Worm (Caenorhabditis elegans): ENCODE measurements around the gene Y56A3A.31.

Gene Y56A3A.31

ce11 chrIII:12020074-12020602, 45.9 kb downstream of the Y56A3A.31 start, which contains the start of gene brp-1 (continued):
- TF ChIP-seq dpl-1 (GFP tag; optimal IDR thresholded peaks at IDR 0.05) (peak in 1 of 3 experiments; percentile 14), zip-4 (GFP tag; optimal IDR thresholded peaks at IDR 0.05) (no peak), aly-2 (tag; optimal IDR thresholded peaks at IDR 0.05) (no peak), nhr-28 (tag; optimal IDR thresholded peaks at IDR 0.05) (no peak), ces-1 (GFP tag; optimal IDR thresholded peaks at IDR 0.05) (no peak), mdl-1 (tag; optimal IDR thresholded peaks at IDR 0.05) (peak in 1 of 2 experiments; percentile 27), blmp-1 (tag; optimal IDR thresholded peaks at IDR 0.05) (peak; percentile 69), lin-13 (GFP tag; optimal IDR thresholded peaks at IDR 0.05) (no peak), isw-1 (GFP tag; IDR thresholded peaks at IDR 0.05) (no peak), nhr-76 (tag; optimal IDR thresholded peaks at IDR 0.05) (no peak), snu-23 (GFP tag; optimal IDR thresholded peaks at IDR 0.05) (peak; percentile 42), nhr-85 (tag) (peak; percentile 91), pax-3 (tag; optimal IDR thresholded peaks at IDR 0.05) (no peak), C34B4.2 (tag; optimal IDR thresholded peaks at IDR 0.05) (no peak), F16B12.6 (tag; optimal IDR thresholded peaks at IDR 0.05) (no peak), ceh-63 (GFP tag; optimal IDR thresholded peaks at IDR 0.05) (no peak), C16A3.4 (tag; optimal IDR thresholded peaks at IDR 0.05) (no peak), nhr-71 (tag; optimal IDR thresholded peaks at IDR 0.05) (peak; percentile 20), lir-3 (tag; optimal IDR thresholded peaks at IDR 0.05; ENCODE audit: poor library complexity) (no peak)

- TF ChIP-seq skn-1 (tag; optimal IDR thresholded peaks at IDR 0.05) (no peak), nhr-85 (tag) (peak; percentile 5), nhr-47 (tag; optimal IDR thresholded peaks at IDR 0.05) (peak; percentile 1)
These were observed 48.0 kb downstream of the Y56A3A.31 start for ce11 chrIII:12022281-12022680.

DNA sequence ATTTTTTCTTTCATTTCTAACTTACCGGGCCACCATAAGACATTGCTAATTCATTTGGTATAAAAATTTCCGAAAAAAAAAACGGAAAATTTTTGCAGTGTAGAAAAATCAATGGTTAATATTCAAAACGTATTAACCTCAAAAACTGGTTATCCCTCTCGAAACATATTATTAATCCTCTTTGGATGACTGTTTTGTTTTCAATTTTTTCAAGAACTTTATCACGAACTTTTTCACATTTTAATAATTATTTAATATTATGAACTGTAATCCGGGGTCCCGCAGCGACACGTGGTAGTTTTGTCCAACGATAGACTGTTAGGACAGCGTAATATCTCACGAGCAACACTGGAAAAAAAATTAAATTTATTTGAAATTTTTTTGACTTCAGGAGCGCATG, 54.5 kb downstream of the Y56A3A.31 start, which contains the start of gene Y79H2A.12:
Y79H2A.12 (minus strand) TSS at position 101 of the 400 bp plus-strand sequence.
- TF ChIP-seq zag-1 (tag; optimal IDR thresholded peaks at IDR 0.05) (no peak), nhr-12 (tag; optimal IDR thresholded peaks at IDR 0.05) (no peak), ztf-11 (tag; optimal IDR thresholded peaks at IDR 0.05) (no peak), lin-13 (GFP tag; optimal IDR thresholded peaks at IDR 0.05) (no peak), hlh-4 (tag; optimal IDR thresholded peaks at IDR 0.05) (no peak), ets-5 (GFP tag; IDR thresholded peaks at IDR 0.05) (no peak), fos-1 (tag; optimal IDR thresholded peaks at IDR 0.05) (no peak), mdl-1 (tag; optimal IDR thresholded peaks at IDR 0.05) (no peak), unc-130 (tag; optimal IDR thresholded peaks at IDR 0.05) (no peak), xbp-1 (tag; optimal IDR thresholded peaks at IDR 0.05) (no peak), fkh-10 (GFP tag; optimal IDR thresholded peaks at IDR 0.05) (no peak), F16B12.6 (tag; optimal IDR thresholded peaks at IDR 0.05) (no peak), rnt-1 (tag; optimal IDR thresholded peaks at IDR 0.05) (no peak), sup-37 (GFP tag; optimal IDR thresholded peaks at IDR 0.05) (no peak), efl-1 (optimal IDR thresholded peaks at IDR 0.05) (no peak), efl-1 (GFP tag; optimal IDR thresholded peaks at IDR 0.05 in 1 of 2) (no peak), ztf-4 (tag; optimal IDR thresholded peaks at IDR 0.05) (no peak), swsn-7 (tag; optimal IDR thresholded peaks at IDR 0.05) (no peak), C34B4.2 (tag; optimal IDR thresholded peaks at IDR 0.05) (no peak), aly-2 (tag; optimal IDR thresholded peaks at IDR 0.05) (no peak)

DNA sequence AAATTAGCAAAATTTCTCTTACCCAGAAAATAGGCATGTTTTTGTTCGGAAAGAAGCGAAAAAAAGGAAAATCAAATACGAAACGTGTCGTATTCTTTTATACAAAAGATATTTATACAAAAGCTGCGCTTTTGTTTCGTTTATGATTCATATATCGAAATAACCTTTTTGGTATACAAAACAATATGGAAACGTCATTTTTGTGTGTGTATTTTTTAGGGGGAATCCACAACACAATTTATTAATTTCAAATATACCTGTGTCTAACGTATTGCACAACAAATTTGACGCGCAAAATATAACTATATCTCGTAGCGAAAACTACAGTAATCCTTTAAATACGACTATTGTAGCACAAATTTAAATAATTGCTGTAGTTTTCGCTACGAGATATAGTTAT, 56.4 kb downstream of the Y56A3A.31 start, which contains the start of gene Y79H2A.2:
Y79H2A.2 (minus strand) TSS at position 101 of the 400 bp plus-strand sequence.
- no peak for TF ChIP-seq nhr-90 (tag; optimal IDR thresholded peaks at IDR 0.05; ENCODE audit: poor library complexity)
- no peak for TF ChIP-seq ztf-11 (tag; optimal IDR thresholded peaks at IDR 0.05)
- TF ChIP-seq ceh-8 (GFP tag; optimal IDR thresholded peaks at IDR 0.05): no peak
- TF ChIP-seq sptf-1 (tag; optimal IDR thresholded peaks at IDR 0.05): no peak
- no peak for TF ChIP-seq rnt-1 (tag; optimal IDR thresholded peaks at IDR 0.05)
- TF ChIP-seq xbp-1 (tag; optimal IDR thresholded peaks at IDR 0.05): no peak
- no peak for TF ChIP-seq efl-3 (GFP tag; optimal IDR thresholded peaks at IDR 0.05)
- no peak for TF ChIP-seq vab-15 (tag; optimal IDR thresholded peaks at IDR 0.05)
- TF ChIP-seq nhr-85 (tag): no peak
- no peak for TF ChIP-seq alr-1 (tag; optimal IDR thresholded peaks at IDR 0.05; ENCODE audit: borderline replicate concordance)
- TF ChIP-seq C04F5.9 (tag; optimal IDR thresholded peaks at IDR 0.05): no peak
- no peak for TF ChIP-seq fkh-4 (tag; optimal IDR thresholded peaks at IDR 0.05; ENCODE audit: borderline replicate concordance)
- no peak for TF ChIP-seq tlp-1 (tag; optimal IDR thresholded peaks at IDR 0.05)
- TF ChIP-seq nhr-77 (tag; optimal IDR thresholded peaks at IDR 0.05): no peak
- no peak for TF ChIP-seq mab-9 (GFP tag; IDR thresholded peaks at IDR 0.05)
- no peak for TF ChIP-seq fos-1 (tag; optimal IDR thresholded peaks at IDR 0.05)
- no peak for TF ChIP-seq sox-4 (tag; optimal IDR thresholded peaks at IDR 0.05)
